Fruit fly (Drosophila melanogaster) whole organism, embryonic: ENCODE results near the gene CG16984.

Source experiments
- C15 ChIP-seq: fragments of 200-800 bp; sonication (Bioruptor generic); IDR thresholded peaks from 3 replicates; pipeline ENCODE4 v1.3.6; 2022; ENCODE audit warnings: missing biosample characterization, missing genetic modification characterization
- CG10147 ChIP-seq: fragments of 200-800 bp; sonication (Bioruptor generic); optimal IDR thresholded peaks from 2 replicates; lab custom pipeline; 2019; ENCODE audit warnings: missing biosample characterization, mild to moderate bottlenecking, missing genetic modification characterization, moderate library complexity
- CG11398 ChIP-seq: fragments of 200-800 bp; sonication (Bioruptor generic); optimal IDR thresholded peaks from 2 replicates; lab custom pipeline; 2016; ENCODE audit warnings: missing biosample characterization, missing genetic modification characterization
- CG11456 ChIP-seq: fragments of 200-800 bp; sonication (Bioruptor generic); IDR thresholded peaks from 3 replicates; pipeline ENCODE4 v1.3.6; 2022; ENCODE audit warnings: missing biosample characterization, missing genetic modification characterization
- CG11696 ChIP-seq: fragments of 200-800 bp; sonication (Bioruptor generic); IDR thresholded peaks from 2 replicates; pipeline ENCODE4 v1.3.6; 2022; ENCODE audit warnings: missing biosample characterization, missing genetic modification characterization
- CG12104 ChIP-seq: fragments of 200-800 bp; sonication (Bioruptor generic); optimal IDR thresholded peaks from 3 replicates; lab custom pipeline; 2016; ENCODE audit warnings: missing biosample characterization, missing genetic modification characterization
- CG1233 ChIP-seq: fragments of 200-800 bp; sonication (Bioruptor generic); optimal IDR thresholded peaks from 4 replicates; lab custom pipeline; 2018; ENCODE audit warnings: missing biosample characterization, mild to moderate bottlenecking, missing genetic modification characterization
- CG12659 ChIP-seq: fragments of 200-800 bp; sonication (Bioruptor generic); optimal IDR thresholded peaks from 3 replicates; lab custom pipeline; 2017; ENCODE audit warnings: mild to moderate bottlenecking, missing biosample characterization, missing genetic modification reagents, missing genetic modification characterization
- CG13296 ChIP-seq: fragments of 200-800 bp; sonication (Bioruptor generic); optimal IDR thresholded peaks from 3 replicates; lab custom pipeline; 2018; ENCODE audit warnings: missing biosample characterization, mild to moderate bottlenecking, missing genetic modification characterization
- CG14050 ChIP-seq: fragments of 200-800 bp; sonication (Bioruptor generic); IDR thresholded peaks from 3 replicates; pipeline ENCODE4 v1.3.6; 2022; ENCODE audit warnings: missing biosample characterization, missing genetic modification characterization
- CG15269 ChIP-seq: fragments of 200-800 bp; sonication (Bioruptor generic); optimal IDR thresholded peaks from 2 replicates; lab custom pipeline; 2018; ENCODE audit warnings: missing biosample characterization, mild to moderate bottlenecking, missing genetic modification characterization, moderate library complexity
- CG15696 ChIP-seq: fragments of 200-800 bp; sonication (Bioruptor generic); optimal IDR thresholded peaks from 2 replicates; lab custom pipeline; 2019; ENCODE audit warnings: missing biosample characterization, mild to moderate bottlenecking, missing genetic modification characterization, moderate library complexity
- CG16815 ChIP-seq: fragments of 200-800 bp; sonication (Bioruptor generic); optimal IDR thresholded peaks from 3 replicates; lab custom pipeline; 2017; ENCODE audit warnings: missing biosample characterization, mild to moderate bottlenecking, missing genetic modification characterization
- CG17829 ChIP-seq: fragments of 200-800 bp; optimal IDR thresholded peaks from 2 replicates; lab custom pipeline; 2019; ENCODE audit warnings: missing biosample characterization, mild to moderate bottlenecking, missing genetic modification characterization, moderate library complexity
- CG18476 ChIP-seq: fragments of 200-800 bp; sonication (Bioruptor generic); optimal IDR thresholded peaks from 2 replicates; lab custom pipeline; 2016; ENCODE audit warnings: missing biosample characterization, mild to moderate bottlenecking, missing genetic modification characterization
- CG2712 ChIP-seq: fragments of 200-800 bp; optimal IDR thresholded peaks from 3 replicates; lab custom pipeline; 2019; ENCODE audit warnings: missing biosample characterization, mild to moderate bottlenecking, missing genetic modification characterization, moderate library complexity
- CG31224 ChIP-seq: fragments of 200-800 bp; sonication (Bioruptor generic); IDR thresholded peaks from 2 replicates; pipeline ENCODE4 v1.3.6; 2022; ENCODE audit warnings: missing biosample characterization, missing genetic modification characterization
- CG31441 ChIP-seq: fragments of 200-800 bp; sonication (Bioruptor generic); IDR thresholded peaks from 2 replicates; pipeline ENCODE4 v1.3.6; 2022; ENCODE audit warnings: missing biosample characterization, missing genetic modification characterization
- CG4328 ChIP-seq: fragments of 200-800 bp; sonication (Bioruptor generic); optimal IDR thresholded peaks from 3 replicates; lab custom pipeline; 2017; ENCODE audit warnings: missing biosample characterization, missing genetic modification reagents, missing genetic modification characterization
- CG8281 ChIP-seq: fragments of 200-800 bp; sonication (Bioruptor generic); optimal IDR thresholded peaks from 2 replicates; lab custom pipeline; 2018; ENCODE audit warnings: missing biosample characterization, mild to moderate bottlenecking, missing genetic modification characterization, moderate library complexity
- CHES-1-like ChIP-seq: fragments of 200-800 bp; sonication (Bioruptor generic); optimal IDR thresholded peaks from 2 replicates; lab custom pipeline; 2016; ENCODE audit warnings: missing biosample characterization, missing genetic modification characterization
- Dfd ChIP-seq, 2 experiments: fragments of >200 bp; optimal IDR thresholded peaks; 2 replicates each; lab custom pipeline; 2017; ENCODE audit warnings: missing biosample characterization in 2 of 2, missing genetic modification characterization in 2 of 2
- Doc3 ChIP-seq: fragments of 200-800 bp; sonication (Bioruptor generic); IDR thresholded peaks from 3 replicates; pipeline ENCODE4 v1.3.6; 2022; ENCODE audit warnings: missing biosample characterization, missing genetic modification characterization; ENCODE audit not compliant: partially characterized antibody
- Drgx ChIP-seq: fragments of 200-800 bp; sonication (Bioruptor generic); IDR thresholded peaks from 2 replicates; pipeline ENCODE4 v1.3.6; 2022; ENCODE audit warnings: missing biosample characterization, missing genetic modification characterization
- H15 ChIP-seq: fragments of 200-800 bp; sonication (Bioruptor generic); IDR thresholded peaks from 3 replicates; pipeline ENCODE4 v1.3.6; 2022; ENCODE audit warnings: missing biosample characterization, missing genetic modification characterization
- HmgZ ChIP-seq: fragments of 200-800 bp; sonication (Bioruptor generic); optimal IDR thresholded peaks from 2 replicates; lab custom pipeline; 2018; ENCODE audit warnings: missing biosample characterization, mild to moderate bottlenecking, missing genetic modification characterization
- Lim3 ChIP-seq: fragments of 200-800 bp; sonication (Bioruptor generic); IDR thresholded peaks from 2 replicates; pipeline ENCODE4 v1.3.6; 2022; ENCODE audit warnings: missing biosample characterization, missing genetic modification characterization
- MESR4 ChIP-seq: fragments of 200-800 bp; sonication (Bioruptor generic); optimal IDR thresholded peaks from 2 replicates; lab custom pipeline; 2018; ENCODE audit warnings: missing biosample characterization, mild to moderate bottlenecking, missing genetic modification characterization, moderate library complexity
- Max ChIP-seq: fragments of 200-800 bp; sonication (Bioruptor generic); optimal IDR thresholded peaks from 2 replicates; lab custom pipeline; 2016; ENCODE audit warnings: missing biosample characterization, mild to moderate bottlenecking, missing genetic modification characterization
- NfI ChIP-seq: fragments of 200-800 bp; sonication (Bioruptor generic); optimal IDR thresholded peaks from 3 replicates; lab custom pipeline; 2018; ENCODE audit warnings: missing biosample characterization, mild to moderate bottlenecking, missing genetic modification characterization, moderate library complexity
- Rx ChIP-seq: fragments of 200-800 bp; sonication (Bioruptor generic); IDR thresholded peaks from 2 replicates; pipeline ENCODE4 v1.3.6; 2022; ENCODE audit warnings: missing biosample characterization, missing genetic modification characterization
- Stat92E ChIP-seq, 3 experiments: fragments of >200 bp in 2 of 3; fragments of 200-800 bp in 1 of 3; sonication (Bioruptor generic) in 1 of 3; optimal IDR thresholded peaks; 2 replicates each; lab custom pipeline; 2017 to 2019; ENCODE audit warnings: missing biosample characterization in 3 of 3, missing genetic modification characterization in 3 of 3, mild to moderate bottlenecking in 1 of 3, moderate library complexity in 1 of 3
- Taf1 ChIP-seq: fragments of 200-800 bp; sonication (Bioruptor generic); IDR thresholded peaks from 2 replicates; pipeline ENCODE4 v1.3.6; 2022; ENCODE audit warnings: missing biosample characterization, missing genetic modification characterization
- ac ChIP-seq: fragments of 200-800 bp; sonication (Bioruptor generic); optimal IDR thresholded peaks from 3 replicates; lab custom pipeline; 2017; ENCODE audit warnings: missing biosample characterization, mild to moderate bottlenecking, missing genetic modification characterization
- ems ChIP-seq: fragments of 200-800 bp; sonication (Bioruptor generic); optimal IDR thresholded peaks from 3 replicates; lab custom pipeline; 2016; ENCODE audit warnings: missing biosample characterization, missing genetic modification characterization
- fu2 ChIP-seq: fragments of 200-800 bp; sonication (Bioruptor generic); optimal IDR thresholded peaks from 2 replicates; lab custom pipeline; 2016; ENCODE audit warnings: missing biosample characterization, missing genetic modification characterization
- gcm ChIP-seq: fragments of 200-800 bp; sonication (Bioruptor generic); optimal IDR thresholded peaks from 2 replicates; lab custom pipeline; 2019; ENCODE audit warnings: missing biosample characterization, mild to moderate bottlenecking, missing genetic modification characterization, moderate library complexity
- grau ChIP-seq: fragments of 200-800 bp; optimal IDR thresholded peaks from 3 replicates; lab custom pipeline; 2019; ENCODE audit warnings: missing biosample characterization, mild to moderate bottlenecking, missing genetic modification characterization, moderate library complexity
- hth ChIP-seq: fragments of >200 bp; optimal IDR thresholded peaks from 2 replicates; lab custom pipeline; 2017; ENCODE audit warnings: inconsistent platforms
- ken ChIP-seq: fragments of 200-800 bp; sonication (Bioruptor generic); IDR thresholded peaks from 3 replicates; pipeline ENCODE4 v1.3.6; 2022; ENCODE audit warnings: missing biosample characterization, missing genetic modification characterization
- luna ChIP-seq: fragments of 200-800 bp; sonication (Bioruptor generic); optimal IDR thresholded peaks from 2 replicates; lab custom pipeline; 2016; ENCODE audit warnings: missing biosample characterization, missing genetic modification characterization
- maf-S ChIP-seq: fragments of 200-800 bp; sonication (Bioruptor generic); optimal IDR thresholded peaks from 2 replicates; lab custom pipeline; 2016; ENCODE audit warnings: missing biosample characterization, missing genetic modification characterization
- mam ChIP-seq: fragments of 200-800 bp; sonication (Bioruptor generic); optimal IDR thresholded peaks from 3 replicates; lab custom pipeline; 2016; ENCODE audit warnings: missing biosample characterization, missing genetic modification characterization
- otp ChIP-seq: fragments of 200-800 bp; sonication (Bioruptor generic); IDR thresholded peaks from 3 replicates; pipeline ENCODE4, ENCODE4 v1.3.6; 2022; ENCODE audit warnings: missing biosample characterization, missing genetic modification characterization
- seq ChIP-seq: fragments of 200-800 bp; sonication (Bioruptor generic); IDR thresholded peaks from 2 replicates; pipeline ENCODE4 v1.3.6; 2022; ENCODE audit warnings: missing biosample characterization, missing genetic modification characterization
- sob ChIP-seq: fragments of 200-800 bp; sonication (Bioruptor generic); IDR thresholded peaks from 2 replicates; pipeline ENCODE4 v1.3.6; 2022; ENCODE audit warnings: missing biosample characterization, missing genetic modification characterization
- sr ChIP-seq: fragments of 200-800 bp; sonication (Bioruptor generic); IDR thresholded peaks from 3 replicates; pipeline ENCODE4 v1.3.6; 2022; ENCODE audit warnings: missing biosample characterization, missing genetic modification characterization
- tio ChIP-seq: fragments of 200-800 bp; sonication (Bioruptor generic); optimal IDR thresholded peaks from 2 replicates; lab custom pipeline; 2017; ENCODE audit warnings: missing biosample characterization, missing genetic modification characterization, inconsistent platforms
- tup ChIP-seq: fragments of 200-800 bp; sonication (Bioruptor generic); optimal IDR thresholded peaks from 2 replicates; lab custom pipeline; 2016; ENCODE audit warnings: missing biosample characterization, mild to moderate bottlenecking, missing genetic modification characterization, moderate library complexity
- twi ChIP-seq: fragments of 200-800 bp; optimal IDR thresholded peaks from 2 replicates; lab custom pipeline; 2019; ENCODE audit warnings: missing biosample characterization, mild to moderate bottlenecking, missing genetic modification characterization, moderate library complexity
- vvl ChIP-seq: fragments of 200-800 bp; sonication (Bioruptor generic); IDR thresholded peaks from 2 replicates; pipeline ENCODE4 v1.3.6; 2022; ENCODE audit warnings: missing biosample characterization, missing genetic modification characterization

CG16984 gene

dm6 chr3L:2578737-2579136 is 16.8 kb upstream of the CG16984 start (continued):
- no peak for TF ChIP-seq maf-S (GFP tag; lab: Kevin White, UChicago)
- peak; percentile 38 for TF ChIP-seq tio
- peak; percentile 71; the same call in 1 of the 2 replicates for TF ChIP-seq CG31441
- TF ChIP-seq CG2712 (tag; lab: Kevin White, UChicago): peak; percentile 77
- no peak for TF ChIP-seq CG13296 (GFP tag; lab: Kevin White, UChicago)
- peak; percentile 63 for TF ChIP-seq sob
- no peak for TF ChIP-seq Rx (GFP tag; lab: Robert Waterston, UW)
- peak; percentile 71 for TF ChIP-seq CG15269 (tag; lab: Kevin White, UChicago)
- TF ChIP-seq CHES-1-like (GFP tag; lab: Kevin White, UChicago): peak; percentile 23
- TF ChIP-seq CG31224 (GFP tag; lab: Robert Waterston, UW): 0 out of 2 replicates have a peak, but pooled peaks have one; percentile 22
- peak; percentile 48 for TF ChIP-seq ems (GFP tag; lab: Kevin White, UChicago)
- TF ChIP-seq Max (GFP tag; lab: Kevin White, UChicago): peak; percentile 53
- TF ChIP-seq ken (GFP tag; lab: Robert Waterston, UW): peak; percentile 8; the same call in 1 of the 3 replicates
- TF ChIP-seq otp (GFP tag; lab: Robert Waterston, UW): 0 out of 3 replicates have a peak, but pooled peaks have one; percentile 51
- TF ChIP-seq tup (GFP tag; lab: Kevin White, UChicago): peak; percentile 43
- TF ChIP-seq ac (GFP tag; lab: Kevin White, UChicago): no peak
- peak; percentile 47 for TF ChIP-seq CG15696
- TF ChIP-seq Drgx: peak; percentile 73
- TF ChIP-seq CG18476 (GFP tag; lab: Kevin White, UChicago): peak; percentile 48
- TF ChIP-seq CG11398: peak; percentile 44
- no peak for TF ChIP-seq hth (lab: Kevin White, UChicago)
- no peak for TF ChIP-seq CG8281
- no peak for TF ChIP-seq CG11696
- peak; percentile 74 for TF ChIP-seq grau (tag; lab: Kevin White, UChicago)
- TF ChIP-seq Dfd (GFP tag; optimal IDR thresholded peaks at IDR 0.05; lab: Kevin White, UChicago): no peak
- TF ChIP-seq MESR4 (GFP tag; lab: Kevin White, UChicago): no peak
- TF ChIP-seq Taf1 (GFP tag; lab: Robert Waterston, UW): no peak
- TF ChIP-seq Lim3 (GFP tag; lab: Robert Waterston, UW): no peak
- no peak for TF ChIP-seq HmgZ (tag; lab: Kevin White, UChicago)
- TF ChIP-seq vvl: peak; percentile 83
- TF ChIP-seq CG11456 (GFP tag; lab: Robert Waterston, UW): peak; percentile 54; the same call in 1 of the 3 replicates
- TF ChIP-seq CG17829 (tag; lab: Kevin White, UChicago): peak; percentile 63
- TF ChIP-seq CG14050 (GFP tag; lab: Robert Waterston, UW): 0 out of 3 replicates have a peak, but pooled peaks have one; percentile 26
- peak; percentile 62 for TF ChIP-seq mam (GFP tag; lab: Kevin White, UChicago)
- peak; percentile 60 for TF ChIP-seq CG12659 (GFP tag; lab: Kevin White, UChicago)
- TF ChIP-seq C15 (GFP tag; lab: Robert Waterston, UW): no peak
- no peak for TF ChIP-seq sr (GFP tag; lab: Robert Waterston, UW)
- TF ChIP-seq CG1233 (GFP tag; lab: Kevin White, UChicago): no peak
- no peak for TF ChIP-seq Doc3 (GFP tag; lab: Robert Waterston, UW)
- TF ChIP-seq CG16815: peak; percentile 42
- TF ChIP-seq NfI (GFP tag; lab: Kevin White, UChicago): peak; percentile 61
- TF ChIP-seq twi (tag; lab: Kevin White, UChicago): peak; percentile 46
- TF ChIP-seq fu2 (GFP tag; lab: Kevin White, UChicago): no peak
- no peak for TF ChIP-seq Stat92E (GFP tag; optimal IDR thresholded peaks at IDR 0.05; lab: Kevin White, UChicago)
- peak; percentile 18 for TF ChIP-seq gcm
- TF ChIP-seq CG12104 (GFP tag; lab: Kevin White, UChicago): peak; percentile 8
- no peak for TF ChIP-seq luna (GFP tag; lab: Kevin White, UChicago)
- no peak for TF ChIP-seq CG4328 (GFP tag; lab: Kevin White, UChicago)
- TF ChIP-seq H15 (GFP tag; lab: Robert Waterston, UW): peak; percentile 47; the same call in 1 of the 3 replicates
- TF ChIP-seq CG10147 (GFP tag; lab: Kevin White, UChicago): peak; percentile 58
- no peak for TF ChIP-seq seq (GFP tag; lab: Robert Waterston, UW)
